Fruit fly (Drosophila melanogaster): ENCODE results near the gene Ptth.

Ptth gene

dm6 chr2L:612778-613177, 36.1 kb upstream of the Ptth start:
- TF ChIP-seq EcR (GFP tag; optimal IDR thresholded peaks at IDR 0.05) (no peak), CG14655 (GFP tag; optimal IDR thresholded peaks at IDR 0.05) (peak; percentile 5), CG8301 (tag; optimal IDR thresholded peaks at IDR 0.05) (no peak), CG34367 (tag; optimal IDR thresholded peaks at IDR 0.05) (peak; percentile 43), Pif1B (GFP tag; optimal IDR thresholded peaks at IDR 0.05) (peak; percentile 28), CG17806 (tag; optimal IDR thresholded peaks at IDR 0.05) (peak; percentile 32), CG4496 (GFP tag; IDR thresholded peaks at IDR 0.05) (no peak), CG15710 (tag; optimal IDR thresholded peaks at IDR 0.05) (peak; percentile 80), rn (GFP tag; IDR thresholded peaks at IDR 0.05) (no peak), Ets98B (GFP tag; IDR thresholded peaks at IDR 0.05) (no peak), CG9948 (tag; optimal IDR thresholded peaks at IDR 0.05) (peak; percentile 47), CG12605 (GFP tag; IDR thresholded peaks at IDR 0.05) (no peak), CG10348 (GFP tag; IDR thresholded peaks at IDR 0.05) (no peak), CG8159 (tag; optimal IDR thresholded peaks at IDR 0.05) (peak; percentile 62), CG32121 (GFP tag; IDR thresholded peaks at IDR 0.05) (no peak), fd96Ca (GFP tag; IDR thresholded peaks at IDR 0.05) (no peak), CG13204 (GFP tag; optimal IDR thresholded peaks at IDR 0.05) (no peak), D1 (tag; optimal IDR thresholded peaks at IDR 0.05) (no peak)

dm6 chr2L:609497-609896, 32.8 kb upstream of the Ptth start:
- peak; percentile 70 for TF ChIP-seq CG14655 (GFP tag; optimal IDR thresholded peaks at IDR 0.05)
- TF ChIP-seq gl (tag; optimal IDR thresholded peaks at IDR 0.05), result peak; percentile 33
- no peak for TF ChIP-seq rn (GFP tag; IDR thresholded peaks at IDR 0.05)
- no peak for TF ChIP-seq Snoo (tag; optimal IDR thresholded peaks at IDR 0.05)
- TF ChIP-seq EcR (GFP tag; optimal IDR thresholded peaks at IDR 0.05), result no peak
- peak; percentile 76 for TF ChIP-seq CG8159 (tag; optimal IDR thresholded peaks at IDR 0.05)
- TF ChIP-seq CG17806 (tag; optimal IDR thresholded peaks at IDR 0.05), result peak; percentile 75
- TF ChIP-seq CG32121 (GFP tag; IDR thresholded peaks at IDR 0.05), result no peak
- no peak for TF ChIP-seq D1 (tag; optimal IDR thresholded peaks at IDR 0.05)
- TF ChIP-seq CG8301 (tag; optimal IDR thresholded peaks at IDR 0.05), result peak; percentile 63
- TF ChIP-seq Ets98B (GFP tag; IDR thresholded peaks at IDR 0.05), result peak; percentile 31; the same call in 1 of the 2 replicates
- TF ChIP-seq CG34367 (tag; optimal IDR thresholded peaks at IDR 0.05), result peak; percentile 72
- TF ChIP-seq CG12605 (GFP tag; IDR thresholded peaks at IDR 0.05), result peak; percentile 19; the same call in 1 of the 2 replicates
- peak; percentile 68 for TF ChIP-seq Pif1A (GFP tag; optimal IDR thresholded peaks at IDR 0.05)
- TF ChIP-seq CG13204 (GFP tag; optimal IDR thresholded peaks at IDR 0.05), result no peak
- peak; percentile 76 for TF ChIP-seq CG9948 (tag; optimal IDR thresholded peaks at IDR 0.05)
- peak; percentile 70 for TF ChIP-seq Pif1B (GFP tag; optimal IDR thresholded peaks at IDR 0.05)
- no peak for TF ChIP-seq CG10348 (GFP tag; IDR thresholded peaks at IDR 0.05)
- TF ChIP-seq fd96Ca (GFP tag; IDR thresholded peaks at IDR 0.05), result peak; percentile 61
- TF ChIP-seq CG4496 (GFP tag; IDR thresholded peaks at IDR 0.05), result peak; percentile 60; the same call in 1 of the 3 replicates
- TF ChIP-seq CG15710 (tag; optimal IDR thresholded peaks at IDR 0.05), result peak; percentile 68

dm6 chr2L:608143-608542, 31.4 kb upstream of the Ptth start:
- TF ChIP-seq CG17806 (tag; optimal IDR thresholded peaks at IDR 0.05) (peak; percentile 75), CG8301 (tag; optimal IDR thresholded peaks at IDR 0.05) (peak; percentile 80), D1 (tag; optimal IDR thresholded peaks at IDR 0.05) (no peak), rn (GFP tag; IDR thresholded peaks at IDR 0.05) (no peak), CG9948 (tag; optimal IDR thresholded peaks at IDR 0.05) (peak; percentile 74), CG10348 (GFP tag; IDR thresholded peaks at IDR 0.05) (no peak), CG15710 (tag; optimal IDR thresholded peaks at IDR 0.05) (peak; percentile 81), EcR (GFP tag; optimal IDR thresholded peaks at IDR 0.05) (no peak), Pif1B (GFP tag; optimal IDR thresholded peaks at IDR 0.05) (peak; percentile 60), CG14655 (GFP tag; optimal IDR thresholded peaks at IDR 0.05) (peak; percentile 84), CG13204 (GFP tag; optimal IDR thresholded peaks at IDR 0.05) (peak; percentile 59), Pif1A (GFP tag; optimal IDR thresholded peaks at IDR 0.05) (peak; percentile 69), CG12605 (GFP tag; IDR thresholded peaks at IDR 0.05) (peak; percentile 59), CG8159 (tag; optimal IDR thresholded peaks at IDR 0.05) (peak; percentile 72), Snoo (tag; optimal IDR thresholded peaks at IDR 0.05) (no peak), Ets98B (GFP tag; IDR thresholded peaks at IDR 0.05) (peak; percentile 71), CG34367 (tag; optimal IDR thresholded peaks at IDR 0.05) (peak; percentile 79), fd96Ca (GFP tag; IDR thresholded peaks at IDR 0.05) (peak; percentile 79), CG32121 (GFP tag; IDR thresholded peaks at IDR 0.05) (peak; percentile 52; the same call in 1 of the 2 replicates), CG4496 (GFP tag; IDR thresholded peaks at IDR 0.05) (peak; percentile 82), gl (tag; optimal IDR thresholded peaks at IDR 0.05) (peak; percentile 32)

- TF ChIP-seq CG32121 (GFP tag; IDR thresholded peaks at IDR 0.05) (no peak), Pif1A (GFP tag; optimal IDR thresholded peaks at IDR 0.05) (peak; percentile 45), Pif1B (GFP tag; optimal IDR thresholded peaks at IDR 0.05) (peak; percentile 19), CG10348 (GFP tag; IDR thresholded peaks at IDR 0.05) (no peak), rn (GFP tag; IDR thresholded peaks at IDR 0.05) (no peak), CG9948 (tag; optimal IDR thresholded peaks at IDR 0.05) (peak; percentile 38), EcR (GFP tag; optimal IDR thresholded peaks at IDR 0.05) (no peak), gl (tag; optimal IDR thresholded peaks at IDR 0.05) (no peak), CG15710 (tag; optimal IDR thresholded peaks at IDR 0.05) (peak; percentile 25), CG34367 (tag; optimal IDR thresholded peaks at IDR 0.05) (peak; percentile 35), CG8301 (tag; optimal IDR thresholded peaks at IDR 0.05) (peak; percentile 24), D1 (tag; optimal IDR thresholded peaks at IDR 0.05) (no peak), fd96Ca (GFP tag; IDR thresholded peaks at IDR 0.05) (no peak), CG17806 (tag; optimal IDR thresholded peaks at IDR 0.05) (peak; percentile 50), CG13204 (GFP tag; optimal IDR thresholded peaks at IDR 0.05) (no peak), Ets98B (GFP tag; IDR thresholded peaks at IDR 0.05) (no peak), CG14655 (GFP tag; optimal IDR thresholded peaks at IDR 0.05) (peak; percentile 50), CG12605 (GFP tag; IDR thresholded peaks at IDR 0.05) (no peak), CG8159 (tag; optimal IDR thresholded peaks at IDR 0.05) (peak; percentile 41), CG4496 (GFP tag; IDR thresholded peaks at IDR 0.05) (no peak), Snoo (tag; optimal IDR thresholded peaks at IDR 0.05) (no peak)
These were observed 30.3 kb upstream of the Ptth start for dm6 chr2L:606952-607351.

- TF ChIP-seq CG13204 (GFP tag; optimal IDR thresholded peaks at IDR 0.05) (no peak), CG8159 (tag; optimal IDR thresholded peaks at IDR 0.05) (peak; percentile 71), CG4496 (GFP tag; IDR thresholded peaks at IDR 0.05) (peak; percentile 93), CG8301 (tag; optimal IDR thresholded peaks at IDR 0.05) (peak; percentile 89), CG34367 (tag; optimal IDR thresholded peaks at IDR 0.05) (peak; percentile 34), CG9948 (tag; optimal IDR thresholded peaks at IDR 0.05) (peak; percentile 72), rn (GFP tag; IDR thresholded peaks at IDR 0.05) (peak; percentile 72), Pif1A (GFP tag; optimal IDR thresholded peaks at IDR 0.05) (peak; percentile 73), Snoo (tag; optimal IDR thresholded peaks at IDR 0.05) (peak; percentile 38), CG12605 (GFP tag; IDR thresholded peaks at IDR 0.05) (peak; percentile 87), EcR (GFP tag; optimal IDR thresholded peaks at IDR 0.05) (no peak), Ets98B (GFP tag; IDR thresholded peaks at IDR 0.05) (peak; percentile 92), CG10348 (GFP tag; IDR thresholded peaks at IDR 0.05) (peak; percentile 54; the same call in 1 of the 2 replicates), CG32121 (GFP tag; IDR thresholded peaks at IDR 0.05) (peak; percentile 92), CG17806 (tag; optimal IDR thresholded peaks at IDR 0.05) (peak; percentile 74), D1 (tag; optimal IDR thresholded peaks at IDR 0.05) (no peak), Pif1B (GFP tag; optimal IDR thresholded peaks at IDR 0.05) (peak; percentile 72), gl (tag; optimal IDR thresholded peaks at IDR 0.05) (no peak), CG15710 (tag; optimal IDR thresholded peaks at IDR 0.05) (peak; percentile 75), CG14655 (GFP tag; optimal IDR thresholded peaks at IDR 0.05) (peak; percentile 88), fd96Ca (GFP tag; IDR thresholded peaks at IDR 0.05) (peak; percentile 93)
These were observed 29.5 kb upstream of the Ptth start for dm6 chr2L:606165-606564.

Measured in whole organism, pupa.